Worm (Caenorhabditis elegans) whole organism, L2 larva: ENCODE results near the gene Y73B6BL.27.

ENCODE experiments used
- C34F6.9 ChIP-seq: fragments of 150-350 bp; optimal IDR thresholded peaks from 2 replicates; lab custom pipeline; 2014; ENCODE audit warnings: missing biosample characterization, missing genetic modification characterization
- F13H6.1 ChIP-seq: sonication (generic microtip); optimal IDR thresholded peaks from 2 replicates; lab custom pipeline; 2016; ENCODE audit warnings: missing genetic modification characterization, missing compliant biosample characterization
- R02D3.7 ChIP-seq: fragments of 150-350 bp; optimal IDR thresholded peaks from 2 replicates; lab custom pipeline; 2014; ENCODE audit warnings: missing biosample characterization, missing genetic modification characterization
- Y55F3AM.14 ChIP-seq: fragments of 200-800 bp; sonication (Bioruptor generic); optimal IDR thresholded peaks from 2 replicates; lab custom pipeline; 2018; ENCODE audit warnings: mild to moderate bottlenecking, missing genetic modification characterization, missing compliant biosample characterization
- ZK546.5 ChIP-seq: sonication (generic microtip); optimal IDR thresholded peaks from 2 replicates; lab custom pipeline; 2017; ENCODE audit warnings: missing biosample characterization, missing genetic modification characterization
- alr-1 ChIP-seq: fragments of 150-350 bp; optimal IDR thresholded peaks from 2 replicates; lab custom pipeline; 2014; ENCODE audit warnings: missing biosample characterization, missing genetic modification characterization
- aly-2 ChIP-seq: fragments of 150-350 bp; optimal IDR thresholded peaks from 2 replicates; lab custom pipeline; 2014; ENCODE audit warnings: missing biosample characterization, missing genetic modification characterization
- blmp-1 ChIP-seq: sonication (generic microtip); optimal IDR thresholded peaks from 2 replicates; lab custom pipeline; 2017; ENCODE audit warnings: missing genetic modification characterization, mild to moderate bottlenecking, missing compliant biosample characterization, antibody characterized with exemption, moderate library complexity; ENCODE audit not compliant: insufficient read depth
- ceh-16 ChIP-seq: fragments of 150-350 bp; optimal IDR thresholded peaks from 2 replicates; lab custom pipeline; 2014; ENCODE audit warnings: missing biosample characterization, missing genetic modification characterization
- ceh-82 ChIP-seq: fragments of 150-350 bp; optimal IDR thresholded peaks from 2 replicates; lab custom pipeline; 2014; ENCODE audit warnings: missing biosample characterization, missing genetic modification characterization
- crh-2 ChIP-seq: sonication (generic microtip); optimal IDR thresholded peaks from 2 replicates; lab custom pipeline; 2017; ENCODE audit warnings: missing biosample characterization, missing genetic modification characterization
- dmd-4 ChIP-seq: sonication (generic microtip); optimal IDR thresholded peaks from 2 replicates; lab custom pipeline; 2017; ENCODE audit warnings: missing biosample characterization, missing genetic modification characterization
- egl-27 ChIP-seq: sonication (generic microtip); optimal IDR thresholded peaks from 3 replicates; lab custom pipeline; 2017; ENCODE audit warnings: missing biosample characterization, missing genetic modification reagents, missing genetic modification characterization
- elt-1 ChIP-seq: fragments of 150-350 bp; optimal IDR thresholded peaks from 2 replicates; lab custom pipeline; 2014; ENCODE audit warnings: missing biosample characterization, missing genetic modification characterization
- elt-3 ChIP-seq: sonication (generic microtip); optimal IDR thresholded peaks from 2 replicates; lab custom pipeline; 2017; ENCODE audit warnings: missing biosample characterization, missing genetic modification characterization
- fos-1 ChIP-seq: fragments of 150-350 bp; optimal IDR thresholded peaks from 2 replicates; lab custom pipeline; 2014; ENCODE audit warnings: missing biosample characterization, missing genetic modification characterization
- gmeb-1 ChIP-seq: fragments of 150-350 bp; optimal IDR thresholded peaks from 2 replicates; lab custom pipeline; 2014; ENCODE audit warnings: missing biosample characterization, missing genetic modification characterization
- lin-11 ChIP-seq: fragments of 150-350 bp; sonication (generic microtip); optimal IDR thresholded peaks from 2 replicates; lab custom pipeline; 2014; ENCODE audit warnings: missing biosample characterization, missing genetic modification characterization, inconsistent platforms, mixed read lengths
- lin-13 ChIP-seq: fragments of 150-350 bp; optimal IDR thresholded peaks from 2 replicates; lab custom pipeline; 2014; ENCODE audit warnings: missing biosample characterization, missing genetic modification reagents, missing genetic modification characterization
- mab-5 ChIP-seq: fragments of 150-350 bp; optimal IDR thresholded peaks from 2 replicates; lab custom pipeline; 2014; ENCODE audit warnings: missing biosample characterization, missing genetic modification characterization
- mbf-1 ChIP-seq: sonication (generic microtip); optimal IDR thresholded peaks from 2 replicates; lab custom pipeline; 2017; ENCODE audit warnings: missing biosample characterization, missing genetic modification characterization
- mdl-1 ChIP-seq, 2 experiments: fragments of 150-350 bp in 1 of 2; sonication (generic microtip) in 1 of 2; optimal IDR thresholded peaks; 2 replicates each; lab custom pipeline; 2017; ENCODE audit warnings: missing biosample characterization in 2 of 2, missing genetic modification characterization in 2 of 2
- nhr-11 ChIP-seq: fragments of 150-350 bp; optimal IDR thresholded peaks from 2 replicates; lab custom pipeline; 2014; ENCODE audit warnings: missing biosample characterization, missing genetic modification characterization
- nhr-12 ChIP-seq: fragments of 150-350 bp; optimal IDR thresholded peaks from 2 replicates; lab custom pipeline; 2014; ENCODE audit warnings: missing biosample characterization, missing genetic modification characterization
- nhr-129 ChIP-seq: fragments of 150-350 bp; optimal IDR thresholded peaks from 2 replicates; lab custom pipeline; 2014; ENCODE audit warnings: missing biosample characterization, missing genetic modification characterization
- nhr-23 ChIP-seq: fragments of 150-350 bp; optimal IDR thresholded peaks from 2 replicates; lab custom pipeline; 2014; ENCODE audit warnings: missing biosample characterization, missing genetic modification reagents, missing genetic modification characterization
- nhr-237 ChIP-seq: fragments of 150-350 bp; optimal IDR thresholded peaks from 2 replicates; lab custom pipeline; 2014; ENCODE audit warnings: missing biosample characterization, missing genetic modification characterization
- nhr-25 ChIP-seq: fragments of 150-350 bp; sonication (generic microtip); optimal IDR thresholded peaks from 3 replicates; lab custom pipeline; 2014; ENCODE audit warnings: missing biosample characterization, missing genetic modification characterization
- nhr-77 ChIP-seq: fragments of 150-350 bp; optimal IDR thresholded peaks from 2 replicates; lab custom pipeline; 2014; ENCODE audit warnings: missing biosample characterization, missing genetic modification characterization
- skn-1 ChIP-seq: sonication (generic microtip); optimal IDR thresholded peaks from 2 replicates; lab custom pipeline; 2017; ENCODE audit warnings: missing biosample characterization, missing genetic modification characterization
- sma-3 ChIP-seq: sonication (generic microtip); optimal IDR thresholded peaks from 2 replicates; lab custom pipeline; 2016; ENCODE audit warnings: missing genetic modification reagents, missing genetic modification characterization, missing compliant biosample characterization
- sma-9 ChIP-seq, 2 experiments: fragments of 150-350 bp in 1 of 2; sonication (generic microtip) in 1 of 2; optimal IDR thresholded peaks; 2 replicates each; lab custom pipeline; 2014 to 2016; ENCODE audit warnings: missing genetic modification characterization in 2 of 2, mild to moderate bottlenecking in 1 of 2, missing biosample characterization in 1 of 2, missing compliant biosample characterization in 1 of 2, missing genetic modification reagents in 1 of 2, moderate library complexity in 1 of 2
- unc-39 ChIP-seq: fragments of 150-350 bp; optimal IDR thresholded peaks from 2 replicates; lab custom pipeline; 2014; ENCODE audit warnings: missing biosample characterization, missing genetic modification characterization
- unc-55 ChIP-seq: fragments of 150-350 bp; sonication (generic microtip); optimal IDR thresholded peaks from 3 replicates; lab custom pipeline; 2014; ENCODE audit warnings: missing biosample characterization, missing genetic modification reagents, missing genetic modification characterization
- unc-62 ChIP-seq: fragments of 150-350 bp; optimal IDR thresholded peaks from 2 replicates; lab custom pipeline; 2014; ENCODE audit warnings: missing biosample characterization, missing genetic modification reagents, missing genetic modification characterization
- ztf-1 ChIP-seq: fragments of 200-800 bp; sonication (Bioruptor generic); conservative IDR thresholded peaks from 2 replicates; pipeline ENCODE4 v1.3.6; 2022; ENCODE audit warnings: missing genetic modification characterization, missing compliant biosample characterization
- ztf-11 ChIP-seq: sonication (generic microtip); optimal IDR thresholded peaks from 2 replicates; lab custom pipeline; 2017; ENCODE audit warnings: missing biosample characterization, missing genetic modification characterization
- ztf-4 ChIP-seq: fragments of 150-350 bp; optimal IDR thresholded peaks from 2 replicates; lab custom pipeline; 2014; ENCODE audit warnings: missing biosample characterization, missing genetic modification characterization

Y73B6BL.27 gene

DNA sequence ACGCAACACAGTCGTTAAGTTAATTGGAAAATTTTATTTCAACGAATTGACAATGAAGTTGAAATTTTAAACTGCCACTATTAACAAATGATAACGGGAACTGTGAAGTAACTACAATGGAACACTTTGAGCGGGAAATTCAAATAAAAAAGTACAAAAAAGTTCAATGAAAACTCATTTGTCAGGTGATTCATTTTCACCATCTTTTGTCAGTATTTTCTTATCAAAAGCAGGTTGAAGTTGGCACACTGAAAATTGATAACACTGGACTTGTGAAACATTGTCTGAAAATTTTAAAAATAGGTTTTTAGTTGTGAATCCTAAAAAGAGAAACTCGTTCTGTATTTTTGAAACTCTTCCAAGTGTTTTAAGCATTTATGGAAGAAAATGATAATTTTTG lies 39.6 kb downstream of the Y73B6BL.27 start:
- TF ChIP-seq lin-11 (tag; lab: Kevin White, UChicago), result no peak
- TF ChIP-seq unc-39 (tag; lab: Kevin White, UChicago), result no peak
- no peak for TF ChIP-seq alr-1
- TF ChIP-seq mab-5, result no peak
- peak; percentile 33 for TF ChIP-seq gmeb-1
- no peak for TF ChIP-seq R02D3.7 (tag; lab: Kevin White, UChicago)
- no peak for TF ChIP-seq unc-55
- no peak for TF ChIP-seq ztf-11
- no peak for TF ChIP-seq nhr-12 (tag; lab: Kevin White, UChicago)
- TF ChIP-seq nhr-23 (tag; lab: Kevin White, UChicago), result no peak
- TF ChIP-seq elt-1 (tag; lab: Kevin White, UChicago), result no peak
- no peak for TF ChIP-seq C34F6.9 (tag; lab: Kevin White, UChicago)
- TF ChIP-seq skn-1, result no peak
- TF ChIP-seq lin-13 (GFP tag; lab: Kevin White, UChicago), result no peak
- no peak for TF ChIP-seq blmp-1
- TF ChIP-seq sma-9 (GFP tag; optimal IDR thresholded peaks at IDR 0.05; lab: Kevin White, UChicago), result peak; percentile 21
- no peak for TF ChIP-seq sma-9 (tag; optimal IDR thresholded peaks at IDR 0.05; lab: Kevin White, UChicago)
- no peak for TF ChIP-seq nhr-25 (tag; lab: Kevin White, UChicago)
- no peak for TF ChIP-seq ZK546.5 (tag; lab: Kevin White, UChicago)
- no peak for TF ChIP-seq nhr-129 (tag; lab: Kevin White, UChicago)
- TF ChIP-seq ztf-1, result no peak
- TF ChIP-seq aly-2 (tag; lab: Kevin White, UChicago), result no peak
- TF ChIP-seq ceh-16 (tag; lab: Kevin White, UChicago), result no peak
- no peak for TF ChIP-seq elt-3 (tag; lab: Kevin White, UChicago)
- TF ChIP-seq mdl-1 (tag; optimal IDR thresholded peaks at IDR 0.05; lab: Kevin White, UChicago), result no peak
- no peak for TF ChIP-seq nhr-237 (tag; lab: Kevin White, UChicago)
- TF ChIP-seq F13H6.1, result no peak
- peak; percentile 88 for TF ChIP-seq fos-1 (tag; lab: Kevin White, UChicago)
- no peak for TF ChIP-seq Y55F3AM.14 (GFP tag; lab: Kevin White, UChicago)
- peak; percentile 19 for TF ChIP-seq crh-2 (tag; lab: Kevin White, UChicago)
- TF ChIP-seq, all 48 proteins: peak for 4

DNA sequence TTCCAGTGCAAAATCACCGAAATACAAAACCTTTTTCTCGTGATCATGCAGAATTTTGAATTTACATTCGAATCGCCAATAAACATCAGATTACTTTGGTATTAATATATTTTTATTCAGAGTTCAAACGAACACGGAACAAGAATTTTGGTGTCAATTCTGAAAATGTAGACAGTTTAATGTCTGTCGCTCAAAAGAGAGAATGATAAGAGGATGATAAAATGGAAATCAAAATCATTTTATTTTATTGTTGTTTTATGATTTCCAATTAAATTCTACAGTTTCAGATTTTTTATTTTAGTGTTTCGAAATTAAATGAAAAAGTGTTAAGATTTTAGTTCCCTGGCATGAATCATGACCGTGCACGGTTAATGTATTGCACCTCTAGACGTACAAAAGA lies 40.7 kb downstream of the Y73B6BL.27 start:
- TF ChIP-seq nhr-11 (tag; lab: Kevin White, UChicago), result no peak
- TF ChIP-seq unc-62 (GFP tag; lab: Kevin White, UChicago), result no peak
- TF ChIP-seq ztf-1, result no peak
- TF ChIP-seq nhr-237 (tag; lab: Kevin White, UChicago), result no peak
- TF ChIP-seq fos-1 (tag; lab: Kevin White, UChicago), result peak; percentile 52

DNA sequence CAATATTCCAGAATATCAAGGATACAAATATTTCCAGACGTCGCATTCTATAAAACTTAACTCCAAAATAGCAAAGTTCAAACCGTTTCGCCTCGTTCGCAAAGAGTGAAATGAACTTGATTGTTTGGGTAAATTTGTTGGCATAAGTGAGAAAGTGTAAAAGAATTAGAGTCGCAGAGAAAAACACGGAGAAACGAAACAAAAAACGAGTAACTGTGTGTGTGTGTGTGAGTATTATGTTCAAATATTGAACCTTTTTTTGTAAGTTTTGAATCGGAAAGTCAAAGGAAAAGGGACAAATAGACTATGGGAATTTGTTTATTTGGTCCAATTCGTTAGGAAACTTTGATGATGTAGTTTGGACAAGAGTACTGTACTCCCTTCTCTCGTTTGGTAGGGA lies 41.5 kb downstream of the Y73B6BL.27 start, which contains the start of gene acp-7:
acp-7 (minus strand) TSS at position 101 of the 400 bp plus-strand sequence.
- no peak for TF ChIP-seq dmd-4
- TF ChIP-seq lin-13 (GFP tag; lab: Kevin White, UChicago), result no peak
- TF ChIP-seq sma-3 (GFP tag; lab: Kevin White, UChicago), result no peak
- no peak for TF ChIP-seq skn-1
- no peak for TF ChIP-seq ZK546.5 (tag; lab: Kevin White, UChicago)
- TF ChIP-seq Y55F3AM.14 (GFP tag; lab: Kevin White, UChicago), result no peak
- no peak for TF ChIP-seq mbf-1 (tag; lab: Kevin White, UChicago)
- TF ChIP-seq egl-27 (tag; lab: Kevin White, UChicago), result no peak
- no peak for TF ChIP-seq ztf-4 (tag; lab: Kevin White, UChicago)
- no peak for TF ChIP-seq nhr-129 (tag; lab: Kevin White, UChicago)
- TF ChIP-seq sma-9 (GFP tag; optimal IDR thresholded peaks at IDR 0.05; lab: Kevin White, UChicago), result no peak
- no peak for TF ChIP-seq sma-9 (tag; optimal IDR thresholded peaks at IDR 0.05; lab: Kevin White, UChicago)
- TF ChIP-seq F13H6.1, result no peak

DNA sequence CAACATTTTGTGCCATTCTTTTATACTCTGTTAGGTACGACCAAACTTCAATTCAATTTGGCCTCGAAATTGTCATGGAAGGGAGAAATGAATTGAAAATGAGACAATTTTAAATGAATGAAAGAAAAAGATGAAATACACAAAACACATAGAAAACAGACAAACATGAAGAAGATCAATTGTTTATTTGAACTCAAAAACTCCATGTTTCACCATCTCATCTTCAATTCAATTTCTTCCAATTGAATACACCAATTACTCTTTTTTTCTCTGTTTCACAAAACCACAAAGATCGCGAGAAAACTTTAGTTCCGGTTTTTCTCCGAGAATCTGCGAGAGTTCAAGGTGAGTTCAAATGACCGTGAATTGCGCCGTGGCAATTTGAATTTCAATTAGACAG lies 45.8 kb downstream of the Y73B6BL.27 start:
- TF ChIP-seq blmp-1 (no peak), skn-1 (no peak), lin-13 (GFP tag; lab: Kevin White, UChicago) (no peak), unc-62 (GFP tag; lab: Kevin White, UChicago) (no peak), sma-9 (GFP tag; optimal IDR thresholded peaks at IDR 0.05; lab: Kevin White, UChicago) (peak; percentile 29), sma-9 (tag; optimal IDR thresholded peaks at IDR 0.05; lab: Kevin White, UChicago) (no peak), nhr-23 (tag; lab: Kevin White, UChicago) (no peak), unc-55 (peak; percentile 57), crh-2 (tag; lab: Kevin White, UChicago) (no peak), nhr-77 (tag; lab: Kevin White, UChicago) (no peak), fos-1 (tag; lab: Kevin White, UChicago) (no peak), ceh-82 (tag; lab: Kevin White, UChicago) (no peak), ztf-11 (no peak), nhr-25 (tag; lab: Kevin White, UChicago) (peak; percentile 58), ztf-4 (tag; lab: Kevin White, UChicago) (no peak)
